Worm (Caenorhabditis elegans) whole organism, young adult: ENCODE data around the gene K08D8.6.

Experiments
- B0261.1 ChIP-seq: sonication (generic microtip); optimal IDR thresholded peaks from 2 replicates; lab custom pipeline; 2016; ENCODE audit warnings: mild to moderate bottlenecking, missing genetic modification characterization, moderate library complexity, missing compliant biosample characterization
- F52B5.7 ChIP-seq: sonication (generic microtip); optimal IDR thresholded peaks from 2 replicates; lab custom pipeline; 2016; ENCODE audit warnings: mild to moderate bottlenecking, missing genetic modification characterization, missing compliant biosample characterization
- T26A5.8 ChIP-seq: sonication (generic microtip); optimal IDR thresholded peaks from 2 replicates; lab custom pipeline; 2016; ENCODE audit warnings: missing genetic modification characterization, missing compliant biosample characterization
- Y53G8AR.9 ChIP-seq: fragments of 200-800 bp; sonication (Bioruptor generic); conservative IDR thresholded peaks from 2 replicates; pipeline ENCODE4 v1.3.6; 2022; ENCODE audit warnings: missing genetic modification reagents, missing genetic modification characterization, missing compliant biosample characterization
- akir-1 ChIP-seq: fragments of 200-800 bp; sonication (Bioruptor generic); optimal IDR thresholded peaks from 2 replicates; lab custom pipeline; 2018; ENCODE audit warnings: mild to moderate bottlenecking, missing genetic modification characterization, moderate library complexity, missing compliant biosample characterization
- atf-7 ChIP-seq: sonication (generic microtip); optimal IDR thresholded peaks from 2 replicates; lab custom pipeline; 2017; ENCODE audit warnings: mild to moderate bottlenecking, missing genetic modification characterization, missing compliant biosample characterization
- ccch-3 ChIP-seq: fragments of 200-800 bp; sonication (Bioruptor generic); optimal IDR thresholded peaks from 2 replicates; lab custom pipeline; 2018; ENCODE audit warnings: mild to moderate bottlenecking, missing genetic modification characterization, missing compliant biosample characterization
- cebp-1 ChIP-seq, 2 experiments: fragments of 200-800 bp in 1 of 2; sonication (Bioruptor generic) in 1 of 2; sonication (generic microtip) in 1 of 2; IDR thresholded peaks in 1 of 2; optimal IDR thresholded peaks in 1 of 2; 2 replicates each; pipeline versions ENCODE4 v1.3.6 to Lab custom; 2017 to 2022; ENCODE audit warnings: missing compliant biosample characterization in 2 of 2, missing genetic modification characterization in 2 of 2, mild to moderate bottlenecking in 1 of 2, missing genetic modification reagents in 1 of 2, moderate library complexity in 1 of 2
- ceh-40 ChIP-seq: fragments of 200-800 bp; sonication (Bioruptor generic); IDR thresholded peaks from 2 replicates; pipeline ENCODE4 v1.3.6; 2022; ENCODE audit warnings: missing genetic modification characterization, missing compliant biosample characterization
- efl-1 ChIP-seq: fragments of 150-350 bp; optimal IDR thresholded peaks from 2 replicates; lab custom pipeline; 2014; ENCODE audit warnings: missing biosample characterization, missing genetic modification reagents, missing genetic modification characterization
- egl-18 ChIP-seq: fragments of 200-800 bp; sonication (Bioruptor generic); IDR thresholded peaks from 2 replicates; pipeline ENCODE4 v1.3.6; 2022; ENCODE audit warnings: missing genetic modification reagents, missing genetic modification characterization, missing compliant biosample characterization
- hsf-1 ChIP-seq: fragments of 200-800 bp; sonication (Bioruptor generic); IDR thresholded peaks from 2 replicates; pipeline ENCODE4 v1.3.6; 2022; ENCODE audit warnings: missing genetic modification reagents, missing genetic modification characterization, missing compliant biosample characterization
- let-607 ChIP-seq, 2 experiments: fragments of 200-800 bp in 1 of 2; sonication (Bioruptor generic) in 1 of 2; sonication (generic microtip) in 1 of 2; optimal IDR thresholded peaks; 2 replicates each; lab custom pipeline; 2016 to 2018; ENCODE audit warnings: mild to moderate bottlenecking in 2 of 2, missing compliant biosample characterization in 2 of 2, missing genetic modification characterization in 2 of 2, moderate library complexity in 2 of 2, missing genotype in 1 of 2
- lin-54 ChIP-seq: fragments of 200-800 bp; sonication (Bioruptor generic); optimal IDR thresholded peaks from 2 replicates; lab custom pipeline; 2018; ENCODE audit warnings: mild to moderate bottlenecking, missing genetic modification characterization, missing compliant biosample characterization
- madf-3 ChIP-seq: fragments of 200-800 bp; sonication (Bioruptor generic); IDR thresholded peaks from 2 replicates; pipeline ENCODE4 v1.3.6; 2022; ENCODE audit warnings: missing genetic modification reagents, missing genetic modification characterization, missing compliant biosample characterization
- madf-6 ChIP-seq: fragments of 200-800 bp; sonication (Bioruptor generic); IDR thresholded peaks from 2 replicates; pipeline ENCODE4 v1.3.6; 2022; ENCODE audit warnings: missing genetic modification reagents, missing genetic modification characterization, missing compliant biosample characterization
- mxl-1 ChIP-seq: sonication (generic microtip); optimal IDR thresholded peaks from 2 replicates; lab custom pipeline; 2016; ENCODE audit warnings: missing genetic modification characterization, missing compliant biosample characterization
- nhr-80 ChIP-seq: sonication (generic microtip); optimal IDR thresholded peaks from 2 replicates; lab custom pipeline; 2016; ENCODE audit warnings: missing genetic modification characterization, missing compliant biosample characterization
- nhr-90 ChIP-seq: sonication (generic microtip); optimal IDR thresholded peaks from 2 replicates; lab custom pipeline; 2016; ENCODE audit warnings: missing genotype, mild to moderate bottlenecking, missing genetic modification characterization, missing compliant biosample characterization
- pha-4 ChIP-seq: fragments of 150-350 bp; sonication (generic microtip); optimal IDR thresholded peaks from 2 replicates; lab custom pipeline; 2014; ENCODE audit warnings: missing biosample characterization, missing genetic modification reagents, missing genetic modification characterization
- sdz-38 ChIP-seq: sonication (generic microtip); optimal IDR thresholded peaks from 2 replicates; lab custom pipeline; 2016; ENCODE audit warnings: missing genotype, missing genetic modification characterization, missing compliant biosample characterization
- sea-2 ChIP-seq: fragments of 200-800 bp; sonication (Bioruptor generic); IDR thresholded peaks from 2 replicates; pipeline ENCODE4 v1.3.6; 2022; ENCODE audit warnings: missing genetic modification characterization, missing compliant biosample characterization
- snpc-3.4 ChIP-seq: sonication (generic microtip); optimal IDR thresholded peaks from 2 replicates; lab custom pipeline; 2017; ENCODE audit warnings: missing genetic modification characterization, mild to moderate bottlenecking, missing compliant biosample characterization, antibody characterized with exemption, moderate library complexity, missing genotype, missing genetic modification reagents
- tlf-1 ChIP-seq: fragments of 200-800 bp; sonication (Bioruptor generic); optimal IDR thresholded peaks from 2 replicates; lab custom pipeline; 2018; ENCODE audit warnings: mild to moderate bottlenecking, missing genetic modification characterization, missing compliant biosample characterization
- unc-130 ChIP-seq: sonication (generic microtip); optimal IDR thresholded peaks from 2 replicates; lab custom pipeline; 2016; ENCODE audit warnings: missing genetic modification reagents, missing genetic modification characterization, missing compliant biosample characterization
- ztf-3 ChIP-seq: fragments of 200-800 bp; sonication (Bioruptor generic); optimal IDR thresholded peaks from 2 replicates; lab custom pipeline; 2018; ENCODE audit warnings: mild to moderate bottlenecking, missing genetic modification characterization, missing compliant biosample characterization
- ztf-6 ChIP-seq: fragments of 200-800 bp; sonication (Bioruptor generic); IDR thresholded peaks from 2 replicates; pipeline ENCODE4 v1.3.6; 2022; ENCODE audit warnings: missing genetic modification reagents, missing genetic modification characterization, missing compliant biosample characterization

K08D8.6 gene

ce11 chrIV:12911990-12912389 is 21.7 kb upstream of the K08D8.6 start, which contains the start of gene K08D8.5:
TSS of gene K08D8.5 (minus strand) at chrIV:12912129.
- peak; percentile 33 for TF ChIP-seq nhr-80 (tag; lab: Kevin White, UChicago)
- no peak for TF ChIP-seq nhr-90

DNA sequence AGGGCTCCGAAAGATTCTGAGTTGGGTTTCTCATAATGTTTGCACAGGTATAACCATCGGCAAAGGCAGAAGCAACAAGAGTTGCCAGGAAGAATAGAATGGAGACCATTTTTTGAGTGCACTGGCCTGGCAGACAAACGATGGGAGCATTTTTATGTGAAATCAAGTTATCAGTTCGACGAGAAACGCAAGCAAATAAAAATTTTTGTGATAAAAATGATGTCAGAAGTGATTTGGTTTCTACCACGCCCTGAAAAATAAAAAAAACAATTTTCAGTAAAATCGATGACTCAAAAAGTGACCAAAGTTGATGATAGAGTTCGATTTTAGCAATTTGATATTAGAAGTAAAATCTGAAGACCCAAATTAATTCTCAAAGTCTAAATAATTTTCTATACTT is 19.6 kb upstream of the K08D8.6 start, which contains the start of gene K08D8.4:
TSS of gene K08D8.4 (minus strand) at position 128 of the 400 bp plus-strand sequence.
- no peak for TF ChIP-seq akir-1 (GFP tag; lab: Kevin White, UChicago)
- TF ChIP-seq ceh-40 (GFP tag; lab: Robert Waterston, UW) = no peak
- TF ChIP-seq sea-2 (GFP tag; lab: Robert Waterston, UW) = no peak
- no peak for TF ChIP-seq ztf-3 (GFP tag; lab: Kevin White, UChicago)
- TF ChIP-seq pha-4 (tag; lab: Kevin White, UChicago) = no peak
- TF ChIP-seq nhr-80 (tag; lab: Kevin White, UChicago) = peak; percentile 74

- TF ChIP-seq nhr-80 (tag; lab: Kevin White, UChicago) (peak; percentile 75), let-607 (tag; optimal IDR thresholded peaks at IDR 0.05; lab: Kevin White, UChicago) (no peak)
Measured at ce11 chrIV:12906529-12906928, 16.2 kb upstream of the K08D8.6 start, which contains the start of gene K08D8.3. TSS of gene K08D8.3 (minus strand) at chrIV:12906659.

DNA sequence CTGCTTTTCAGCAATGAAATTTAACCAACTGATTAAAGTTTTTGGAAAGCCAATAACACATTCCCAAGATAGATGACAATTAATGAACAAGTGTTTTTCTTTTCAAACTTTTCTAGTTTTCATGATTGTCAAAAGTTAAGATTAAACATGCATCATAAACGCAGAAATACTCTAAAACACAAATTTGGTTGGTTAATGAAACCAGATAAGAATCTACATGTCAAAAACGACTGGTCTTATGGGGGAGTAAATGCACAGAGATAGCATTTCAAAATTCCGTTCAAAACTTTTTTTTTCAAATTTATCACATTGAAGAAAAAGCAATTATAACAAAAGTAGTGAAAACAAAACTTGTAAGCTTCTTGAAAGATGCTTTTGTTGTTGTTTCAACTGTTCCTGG is 13.4 kb upstream of the K08D8.6 start:
- TF ChIP-seq nhr-80 (tag; lab: Kevin White, UChicago) = peak; percentile 43
- no peak for TF ChIP-seq tlf-1 (GFP tag; lab: Kevin White, UChicago)

DNA sequence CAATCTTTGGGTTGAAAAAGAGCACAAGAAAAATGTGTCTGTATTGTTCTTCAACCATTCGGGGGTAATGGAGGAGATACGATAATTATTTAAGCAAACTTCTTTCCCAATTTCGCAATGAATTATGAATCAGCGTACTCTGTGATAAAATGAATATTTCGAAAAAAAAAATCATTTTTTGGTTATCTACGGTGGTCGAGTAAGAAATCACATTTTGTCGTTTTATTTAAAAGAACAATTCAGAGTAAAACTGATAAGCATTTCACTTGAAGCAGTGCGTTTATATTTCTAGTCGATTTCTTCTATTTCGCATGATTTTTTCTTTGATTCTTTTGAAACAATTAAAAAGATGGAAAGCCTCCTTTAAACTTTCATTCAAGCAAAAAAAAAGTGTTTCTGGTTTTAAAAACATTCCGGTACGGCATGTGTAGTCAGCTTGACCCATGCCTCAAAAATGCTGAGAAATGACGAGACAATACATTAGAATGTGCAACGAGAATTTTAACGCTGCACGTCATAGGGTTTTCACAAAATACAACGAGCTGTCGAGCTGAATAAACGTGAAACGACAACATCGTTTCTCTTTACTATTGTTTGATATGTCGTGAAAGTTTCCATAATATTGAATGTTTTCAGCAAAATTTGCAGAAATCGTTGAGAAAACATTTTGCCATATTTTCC is 12.3 kb upstream of the K08D8.6 start, which contains the start of gene K08D8.2:
TSS of gene K08D8.2 (plus strand) at position 631 of the 681 bp plus-strand sequence.
- TF ChIP-seq nhr-80 (tag; lab: Kevin White, UChicago) = peak; percentile 37
- TF ChIP-seq cebp-1 (GFP tag; IDR thresholded peaks at IDR 0.05; lab: Robert Waterston, UW) = 0 out of 2 replicates have a peak, but pooled peaks have one; percentile 23
- TF ChIP-seq cebp-1 (tag; optimal IDR thresholded peaks at IDR 0.05; lab: Kevin White, UChicago) = peak; percentile 10
- no peak for TF ChIP-seq mxl-1 (tag; lab: Kevin White, UChicago)
- TF ChIP-seq lin-54 (GFP tag; lab: Kevin White, UChicago) = no peak
- no peak for TF ChIP-seq efl-1
- TF ChIP-seq, all 124 proteins: peak for 2

DNA sequence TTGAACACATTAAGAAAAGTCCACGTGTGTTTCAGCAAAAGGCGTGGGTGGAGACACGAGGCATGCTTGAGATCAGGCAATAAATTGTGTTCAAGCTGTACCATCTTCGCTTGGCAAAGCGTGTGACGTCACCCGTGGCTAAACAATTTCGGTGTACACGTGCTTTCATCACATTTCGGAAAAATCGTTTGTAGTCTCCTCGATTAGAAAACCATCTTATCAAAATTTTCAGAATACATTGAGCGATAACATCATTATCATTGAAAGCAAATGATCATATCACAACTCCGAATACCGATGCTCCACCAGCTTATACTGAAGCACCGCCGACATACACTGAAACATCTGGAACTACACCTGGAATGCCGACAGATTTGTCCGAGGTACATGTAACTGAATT is 11.3 kb upstream of the K08D8.6 start:
- TF ChIP-seq lin-54 (GFP tag; lab: Kevin White, UChicago) (no peak), nhr-80 (tag; lab: Kevin White, UChicago) (peak; percentile 18), ztf-6 (GFP tag; lab: Robert Waterston, UW) (no peak), akir-1 (GFP tag; lab: Kevin White, UChicago) (no peak), egl-18 (no peak), madf-3 (no peak), hsf-1 (GFP tag; lab: Robert Waterston, UW) (no peak)

- TF ChIP-seq atf-7 (tag; lab: Kevin White, UChicago) (no peak), snpc-3.4 (tag; lab: Kevin White, UChicago) (no peak), T26A5.8 (tag; lab: Kevin White, UChicago) (no peak), madf-6 (GFP tag; lab: Robert Waterston, UW) (no peak), F52B5.7 (tag; lab: Kevin White, UChicago) (no peak), B0261.1 (tag; lab: Kevin White, UChicago) (no peak), Y53G8AR.9 (GFP tag; lab: Robert Waterston, UW) (no peak), sdz-38 (tag; lab: Kevin White, UChicago) (no peak), unc-130 (GFP tag; lab: Kevin White, UChicago) (no peak), ccch-3 (GFP tag; lab: Kevin White, UChicago) (no peak)
Measured at ce11 chrIV:12900267-12900666, 10.0 kb upstream of the K08D8.6 start, which contains the start of gene K08D8.10. TSS of gene K08D8.10 (plus strand) at chrIV:12900567.
